Worm (Caenorhabditis elegans) whole organism, young adult: ENCODE data around the gene F41H10.4.

Experiments used
- B0261.1 ChIP-seq: sonication (generic microtip); optimal IDR thresholded peaks from 2 replicates; lab custom pipeline; 2016; ENCODE audit warnings: mild to moderate bottlenecking, missing genetic modification characterization, moderate library complexity, missing compliant biosample characterization
- B0336.3 ChIP-seq: fragments of 200-800 bp; sonication (Bioruptor generic); IDR thresholded peaks from 2 replicates; pipeline ENCODE4 v1.3.6; 2022; ENCODE audit warnings: missing genetic modification characterization, missing compliant biosample characterization
- D2030.7 ChIP-seq: fragments of 200-800 bp; sonication (Bioruptor generic); IDR thresholded peaks from 2 replicates; pipeline ENCODE4 v1.3.6; 2022; ENCODE audit warnings: missing genetic modification reagents, missing genetic modification characterization, missing compliant biosample characterization
- F22D6.2 ChIP-seq: sonication (generic microtip); optimal IDR thresholded peaks from 2 replicates; lab custom pipeline; 2016; ENCODE audit warnings: mild to moderate bottlenecking, missing genetic modification characterization, missing compliant biosample characterization
- K12H6.12 ChIP-seq: fragments of 200-800 bp; sonication (Bioruptor generic); optimal IDR thresholded peaks from 2 replicates; lab custom pipeline; 2018; ENCODE audit warnings: mild to moderate bottlenecking, missing genetic modification characterization, missing compliant biosample characterization
- ZK185.1 ChIP-seq: sonication (generic microtip); optimal IDR thresholded peaks from 2 replicates; lab custom pipeline; 2016; ENCODE audit warnings: mild to moderate bottlenecking, missing genetic modification characterization, missing compliant biosample characterization; ENCODE audit not compliant: poor library complexity, severe bottlenecking
- atf-7 ChIP-seq: sonication (generic microtip); optimal IDR thresholded peaks from 2 replicates; lab custom pipeline; 2017; ENCODE audit warnings: mild to moderate bottlenecking, missing genetic modification characterization, missing compliant biosample characterization
- attf-3 ChIP-seq: fragments of 200-800 bp; sonication (Bioruptor generic); conservative IDR thresholded peaks from 2 replicates; pipeline ENCODE4 v1.3.6; 2022; ENCODE audit warnings: missing genetic modification reagents, missing genetic modification characterization, missing compliant biosample characterization
- cebp-2 ChIP-seq: fragments of 200-800 bp; sonication (Bioruptor generic); IDR thresholded peaks from 2 replicates; pipeline ENCODE4 v1.3.6; 2022; ENCODE audit warnings: missing genetic modification characterization, missing compliant biosample characterization
- ceh-100 ChIP-seq: fragments of 200-800 bp; sonication (Bioruptor generic); IDR thresholded peaks from 2 replicates; pipeline ENCODE4 v1.3.6; 2022; ENCODE audit warnings: missing genetic modification reagents, missing genetic modification characterization, missing compliant biosample characterization
- ceh-27 ChIP-seq: fragments of 200-800 bp; sonication (Bioruptor generic); optimal IDR thresholded peaks from 2 replicates; lab custom pipeline; 2018; ENCODE audit warnings: mild to moderate bottlenecking, missing genetic modification characterization, moderate library complexity, missing compliant biosample characterization
- ceh-40 ChIP-seq: fragments of 200-800 bp; sonication (Bioruptor generic); IDR thresholded peaks from 2 replicates; pipeline ENCODE4 v1.3.6; 2022; ENCODE audit warnings: missing genetic modification characterization, missing compliant biosample characterization
- dpl-1 ChIP-seq: fragments of 150-350 bp; optimal IDR thresholded peaks from 2 replicates; lab custom pipeline; 2014; ENCODE audit warnings: missing biosample characterization, missing genetic modification reagents, missing genetic modification characterization
- egl-44 ChIP-seq: fragments of 200-800 bp; sonication (Bioruptor generic); IDR thresholded peaks from 2 replicates; pipeline ENCODE4 v1.3.6; 2022; ENCODE audit warnings: missing genetic modification reagents, missing genetic modification characterization, missing compliant biosample characterization
- ets-4 ChIP-seq: fragments of 200-800 bp; sonication (Bioruptor generic); optimal IDR thresholded peaks from 2 replicates; lab custom pipeline; 2018; ENCODE audit warnings: mild to moderate bottlenecking, missing genetic modification characterization, missing compliant biosample characterization
- hlh-26 ChIP-seq: fragments of 200-800 bp; sonication (Bioruptor generic); conservative IDR thresholded peaks from 2 replicates; pipeline ENCODE4 v1.3.6; 2022; ENCODE audit warnings: missing genetic modification reagents, missing genetic modification characterization, missing compliant biosample characterization
- hmg-1.2 ChIP-seq: fragments of 200-800 bp; sonication (Bioruptor generic); IDR thresholded peaks from 2 replicates; pipeline ENCODE4 v1.3.6; 2022; ENCODE audit warnings: missing genetic modification reagents, missing genetic modification characterization, missing compliant biosample characterization
- lin-54 ChIP-seq: fragments of 200-800 bp; sonication (Bioruptor generic); optimal IDR thresholded peaks from 2 replicates; lab custom pipeline; 2018; ENCODE audit warnings: mild to moderate bottlenecking, missing genetic modification characterization, missing compliant biosample characterization
- lsy-27 ChIP-seq: sonication (generic microtip); optimal IDR thresholded peaks from 2 replicates; lab custom pipeline; 2017; ENCODE audit warnings: missing genetic modification characterization, mild to moderate bottlenecking, missing compliant biosample characterization, antibody characterized with exemption, missing genotype, borderline replicate concordance; ENCODE audit not compliant: insufficient read depth
- madf-3 ChIP-seq: fragments of 200-800 bp; sonication (Bioruptor generic); IDR thresholded peaks from 2 replicates; pipeline ENCODE4 v1.3.6; 2022; ENCODE audit warnings: missing genetic modification reagents, missing genetic modification characterization, missing compliant biosample characterization
- madf-8 ChIP-seq: fragments of 200-800 bp; sonication (Bioruptor generic); conservative IDR thresholded peaks from 2 replicates; pipeline ENCODE4 v1.3.6; 2022; ENCODE audit warnings: missing genetic modification reagents, missing genetic modification characterization, missing compliant biosample characterization
- nhr-179 ChIP-seq: sonication (generic microtip); optimal IDR thresholded peaks from 2 replicates; lab custom pipeline; 2016; ENCODE audit warnings: mild to moderate bottlenecking, missing genetic modification characterization, missing compliant biosample characterization
- nhr-90 ChIP-seq: sonication (generic microtip); optimal IDR thresholded peaks from 2 replicates; lab custom pipeline; 2016; ENCODE audit warnings: missing genotype, mild to moderate bottlenecking, missing genetic modification characterization, missing compliant biosample characterization
- pbrm-1 ChIP-seq: fragments of 200-800 bp; sonication (Bioruptor generic); IDR thresholded peaks from 2 replicates; pipeline ENCODE4 v1.3.6; 2022; ENCODE audit warnings: missing genetic modification reagents, missing genetic modification characterization, missing compliant biosample characterization
- pha-4 ChIP-seq: fragments of 150-350 bp; sonication (generic microtip); optimal IDR thresholded peaks from 2 replicates; lab custom pipeline; 2014; ENCODE audit warnings: missing biosample characterization, missing genetic modification reagents, missing genetic modification characterization
- rpc-1 ChIP-seq, 2 experiments: fragments of 150-350 bp in 1 of 2; sonication (generic microtip) in 1 of 2; optimal IDR thresholded peaks; 2 replicates each; lab custom pipeline; 2014 to 2018; ENCODE audit warnings: missing biosample characterization in 1 of 2, missing genetic modification characterization in 1 of 2, missing genetic modification reagents in 1 of 2, missing genotype in 1 of 2
- tbp1 ChIP-seq: fragments of 200-800 bp; sonication (Bioruptor generic); optimal IDR thresholded peaks from 2 replicates; lab custom pipeline; 2018; ENCODE audit warnings: mild to moderate bottlenecking, missing genetic modification characterization, missing compliant biosample characterization
- unc-130 ChIP-seq: sonication (generic microtip); optimal IDR thresholded peaks from 2 replicates; lab custom pipeline; 2016; ENCODE audit warnings: missing genetic modification reagents, missing genetic modification characterization, missing compliant biosample characterization
- ztf-25 ChIP-seq: fragments of 200-800 bp; sonication (Bioruptor generic); IDR thresholded peaks from 2 replicates; pipeline ENCODE4 v1.3.6; 2022; ENCODE audit warnings: missing genetic modification reagents, missing genetic modification characterization, missing compliant biosample characterization
- ztf-26 ChIP-seq: sonication (generic microtip); optimal IDR thresholded peaks from 2 replicates; lab custom pipeline; 2017; ENCODE audit warnings: missing genetic modification characterization, missing compliant biosample characterization
- ztf-28 ChIP-seq: fragments of 200-800 bp; sonication (Bioruptor generic); IDR thresholded peaks from 2 replicates; pipeline ENCODE4 v1.3.6; 2022; ENCODE audit warnings: missing genetic modification reagents, missing genetic modification characterization, missing compliant biosample characterization

The F41H10.4 gene

DNA sequence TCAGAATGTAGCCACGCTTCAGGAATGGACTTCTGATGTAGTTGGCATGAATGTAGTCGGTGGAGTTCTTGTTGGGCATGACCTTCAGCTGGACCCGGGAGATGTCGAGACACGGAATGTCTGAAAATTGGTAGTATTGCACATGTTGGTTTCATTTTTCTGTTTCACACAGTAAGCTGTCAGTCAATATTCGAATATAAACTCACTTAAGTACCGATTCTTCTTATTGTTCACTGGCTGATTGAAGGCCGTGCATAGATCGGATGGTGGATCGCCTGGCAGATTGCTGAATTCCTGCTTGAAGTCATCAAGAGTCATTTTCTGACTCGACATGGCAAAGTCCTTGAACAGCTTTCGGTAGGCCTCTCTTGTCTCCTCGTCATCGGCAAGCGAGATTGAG lies 44.8 kb downstream of the F41H10.4 start:
- TF ChIP-seq ztf-26 = no peak
- no peak for TF ChIP-seq pbrm-1 (GFP tag; lab: Robert Waterston, UW)
- no peak for TF ChIP-seq ZK185.1
- no peak for TF ChIP-seq pha-4
- no peak for TF ChIP-seq ztf-25 (GFP tag; lab: Robert Waterston, UW)
- no peak for TF ChIP-seq madf-3 (GFP tag; lab: Robert Waterston, UW)

DNA sequence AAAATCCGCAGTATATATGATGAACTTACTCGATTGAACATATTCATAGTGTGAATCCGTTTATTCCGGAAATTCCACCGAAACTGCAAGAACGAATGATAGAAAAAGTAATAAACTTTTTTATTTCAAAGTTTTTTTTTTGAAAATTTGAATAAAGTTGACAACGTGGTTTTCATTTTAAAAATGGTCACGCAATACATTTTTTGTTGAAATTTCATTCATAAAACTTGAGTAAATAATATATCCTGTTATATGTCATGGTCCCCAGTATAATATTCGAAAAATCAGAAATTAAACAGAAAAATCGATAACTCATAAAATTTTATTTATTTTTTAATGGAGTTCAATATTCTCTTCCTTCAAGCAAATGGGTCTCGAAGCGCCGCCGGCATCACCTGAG lies 46.8 kb downstream of the F41H10.4 start, which contains the start of gene ZK616.65:
Gene ZK616.65, minus strand, starts transcription at position 101 of the 400 bp plus-strand sequence.
- no peak for TF ChIP-seq K12H6.12
- no peak for TF ChIP-seq ets-4
- no peak for TF ChIP-seq lin-54 (GFP tag; lab: Kevin White, UChicago)
- TF ChIP-seq ceh-100 (GFP tag; lab: Robert Waterston, UW) = no peak
- TF ChIP-seq cebp-2 (GFP tag; lab: Robert Waterston, UW) = no peak
- TF ChIP-seq nhr-179 = no peak
- TF ChIP-seq madf-8 = no peak
- TF ChIP-seq atf-7 = no peak
- no peak for TF ChIP-seq pbrm-1 (GFP tag; lab: Robert Waterston, UW)
- no peak for TF ChIP-seq B0336.3 (GFP tag; lab: Robert Waterston, UW)
- TF ChIP-seq unc-130 (GFP tag; lab: Kevin White, UChicago) = no peak
- no peak for TF ChIP-seq dpl-1
- no peak for TF ChIP-seq hmg-1.2 (GFP tag; lab: Robert Waterston, UW)
- TF ChIP-seq nhr-90 (tag; lab: Kevin White, UChicago) = no peak
- TF ChIP-seq ceh-40 (GFP tag; lab: Robert Waterston, UW) = no peak
- TF ChIP-seq egl-44 (GFP tag; lab: Robert Waterston, UW) = no peak

DNA sequence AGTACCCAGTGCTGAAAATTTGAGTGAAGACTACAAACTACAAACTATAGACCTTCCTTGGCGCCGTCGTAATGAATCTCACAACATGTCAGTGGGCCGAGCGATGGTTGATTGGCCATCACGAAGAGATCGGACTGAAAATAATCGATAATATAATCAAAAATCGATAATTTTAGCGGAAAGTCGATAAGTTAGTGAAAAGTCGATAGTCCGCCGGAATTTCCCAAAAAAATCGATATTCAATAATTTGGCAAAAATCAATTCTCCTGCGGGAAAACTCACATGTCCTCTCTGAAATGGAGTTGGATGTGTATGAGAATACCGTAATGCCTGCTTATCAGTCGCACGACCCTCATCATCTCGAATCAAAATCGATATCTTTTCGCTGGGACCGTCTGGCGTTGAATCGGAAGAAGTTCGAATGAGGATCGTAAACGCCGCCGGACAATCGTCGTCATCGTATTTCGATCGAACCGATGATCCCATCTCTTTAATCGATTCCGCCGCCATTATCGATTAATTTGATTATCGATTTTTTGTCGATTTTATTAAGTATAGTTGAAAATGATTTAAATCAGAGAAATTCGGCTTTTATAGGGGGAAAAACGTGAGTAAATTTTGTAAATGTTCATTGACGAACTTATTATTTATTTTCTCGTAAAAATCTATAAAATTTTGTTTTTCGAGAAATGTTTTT lies 47.4 kb downstream of the F41H10.4 start, which contains the start of gene ZK616.8:
Gene ZK616.8, minus strand, starts transcription at position 553 of the 697 bp plus-strand sequence.
- TF ChIP-seq rpc-1 (optimal IDR thresholded peaks at IDR 0.05; lab: Kevin White, UChicago) (no peak), rpc-1 (tag; optimal IDR thresholded peaks at IDR 0.05; lab: Kevin White, UChicago) (no peak), ztf-28 (GFP tag; lab: Robert Waterston, UW) (no peak), tbp1 (GFP tag; lab: Kevin White, UChicago) (no peak), attf-3 (GFP tag; lab: Robert Waterston, UW) (no peak), D2030.7 (GFP tag; lab: Robert Waterston, UW) (no peak), hlh-26 (GFP tag; lab: Robert Waterston, UW) (no peak), ceh-27 (no peak), B0261.1 (tag; lab: Kevin White, UChicago) (no peak), ZK185.1 (no peak), F22D6.2 (tag; lab: Kevin White, UChicago) (no peak)

DNA sequence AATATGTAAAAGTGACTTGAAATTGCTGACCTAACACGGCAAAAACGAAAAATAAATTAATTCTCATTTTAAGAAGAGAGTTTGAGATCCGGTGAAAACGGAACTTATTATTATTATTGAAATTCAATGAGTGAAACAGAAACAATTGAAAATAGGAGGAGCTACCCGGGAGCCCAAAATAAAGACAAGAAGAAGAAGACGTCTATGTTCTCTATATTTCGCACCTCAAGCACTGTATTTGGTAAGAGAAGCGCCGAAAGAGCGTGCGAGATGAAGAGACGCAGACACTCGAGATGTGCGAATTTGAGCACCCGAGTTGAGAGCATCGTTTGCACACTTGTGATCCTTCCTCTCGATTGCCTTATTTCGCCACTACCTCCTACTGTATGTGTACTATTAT lies 51.3 kb downstream of the F41H10.4 start, which contains the start of gene spp-7:
Gene spp-7, minus strand, starts transcription at position 101 of the 400 bp plus-strand sequence.
- TF ChIP-seq hmg-1.2 (GFP tag; lab: Robert Waterston, UW) (peak; percentile 64), lsy-27 (no peak)
